Worm (Caenorhabditis elegans) whole organism, L2 larva: ENCODE measurements around the gene F14E5.2.

Experiments
- C34F6.9 ChIP-seq: fragments of 150-350 bp; optimal IDR thresholded peaks from 2 replicates; lab custom pipeline; 2014; ENCODE audit warnings: missing biosample characterization, missing genetic modification characterization
- F13H6.1 ChIP-seq: sonication (generic microtip); optimal IDR thresholded peaks from 2 replicates; lab custom pipeline; 2016; ENCODE audit warnings: missing genetic modification characterization, missing compliant biosample characterization
- R02D3.7 ChIP-seq: fragments of 150-350 bp; optimal IDR thresholded peaks from 2 replicates; lab custom pipeline; 2014; ENCODE audit warnings: missing biosample characterization, missing genetic modification characterization
- ceh-16 ChIP-seq: fragments of 150-350 bp; optimal IDR thresholded peaks from 2 replicates; lab custom pipeline; 2014; ENCODE audit warnings: missing biosample characterization, missing genetic modification characterization
- ceh-82 ChIP-seq: fragments of 150-350 bp; optimal IDR thresholded peaks from 2 replicates; lab custom pipeline; 2014; ENCODE audit warnings: missing biosample characterization, missing genetic modification characterization
- crh-2 ChIP-seq: sonication (generic microtip); optimal IDR thresholded peaks from 2 replicates; lab custom pipeline; 2017; ENCODE audit warnings: missing biosample characterization, missing genetic modification characterization
- egl-27 ChIP-seq: sonication (generic microtip); optimal IDR thresholded peaks from 3 replicates; lab custom pipeline; 2017; ENCODE audit warnings: missing biosample characterization, missing genetic modification reagents, missing genetic modification characterization
- elt-1 ChIP-seq: fragments of 150-350 bp; optimal IDR thresholded peaks from 2 replicates; lab custom pipeline; 2014; ENCODE audit warnings: missing biosample characterization, missing genetic modification characterization
- fos-1 ChIP-seq: fragments of 150-350 bp; optimal IDR thresholded peaks from 2 replicates; lab custom pipeline; 2014; ENCODE audit warnings: missing biosample characterization, missing genetic modification characterization
- lin-11 ChIP-seq: fragments of 150-350 bp; sonication (generic microtip); optimal IDR thresholded peaks from 2 replicates; lab custom pipeline; 2014; ENCODE audit warnings: missing biosample characterization, missing genetic modification characterization, inconsistent platforms, mixed read lengths
- lin-39 ChIP-seq: fragments of 150-350 bp; optimal IDR thresholded peaks from 2 replicates; lab custom pipeline; 2014; ENCODE audit warnings: missing biosample characterization, missing genetic modification reagents, missing genetic modification characterization
- lsy-2 ChIP-seq, 2 experiments: fragments of 150-350 bp in 1 of 2; sonication (generic microtip) in 1 of 2; optimal IDR thresholded peaks; 2 replicates each; lab custom pipeline; 2014 to 2017; ENCODE audit warnings: missing biosample characterization in 2 of 2, missing genetic modification characterization in 2 of 2
- mab-5 ChIP-seq: fragments of 150-350 bp; optimal IDR thresholded peaks from 2 replicates; lab custom pipeline; 2014; ENCODE audit warnings: missing biosample characterization, missing genetic modification characterization
- mbf-1 ChIP-seq: sonication (generic microtip); optimal IDR thresholded peaks from 2 replicates; lab custom pipeline; 2017; ENCODE audit warnings: missing biosample characterization, missing genetic modification characterization
- nhr-10 ChIP-seq: sonication (generic microtip); optimal IDR thresholded peaks from 2 replicates; lab custom pipeline; 2017; ENCODE audit warnings: missing biosample characterization, missing genetic modification characterization
- nhr-11 ChIP-seq: fragments of 150-350 bp; optimal IDR thresholded peaks from 2 replicates; lab custom pipeline; 2014; ENCODE audit warnings: missing biosample characterization, missing genetic modification characterization
- nhr-21 ChIP-seq: fragments of 150-350 bp; optimal IDR thresholded peaks from 2 replicates; lab custom pipeline; 2014; ENCODE audit warnings: missing biosample characterization, missing genetic modification characterization
- nhr-23 ChIP-seq: fragments of 150-350 bp; optimal IDR thresholded peaks from 2 replicates; lab custom pipeline; 2014; ENCODE audit warnings: missing biosample characterization, missing genetic modification reagents, missing genetic modification characterization
- nhr-237 ChIP-seq: fragments of 150-350 bp; optimal IDR thresholded peaks from 2 replicates; lab custom pipeline; 2014; ENCODE audit warnings: missing biosample characterization, missing genetic modification characterization
- peb-1 ChIP-seq: fragments of 150-350 bp; optimal IDR thresholded peaks from 2 replicates; lab custom pipeline; 2014; ENCODE audit warnings: missing biosample characterization, missing genetic modification characterization
- sem-4 ChIP-seq: fragments of 150-350 bp; optimal IDR thresholded peaks from 2 replicates; lab custom pipeline; 2014; ENCODE audit warnings: missing biosample characterization, missing genetic modification reagents, missing genetic modification characterization
- skn-1 ChIP-seq: sonication (generic microtip); optimal IDR thresholded peaks from 2 replicates; lab custom pipeline; 2017; ENCODE audit warnings: missing biosample characterization, missing genetic modification characterization
- sma-3 ChIP-seq: sonication (generic microtip); optimal IDR thresholded peaks from 2 replicates; lab custom pipeline; 2016; ENCODE audit warnings: missing genetic modification reagents, missing genetic modification characterization, missing compliant biosample characterization
- sma-9 ChIP-seq, 2 experiments: fragments of 150-350 bp in 1 of 2; sonication (generic microtip) in 1 of 2; optimal IDR thresholded peaks; 2 replicates each; lab custom pipeline; 2014 to 2016; ENCODE audit warnings: missing genetic modification characterization in 2 of 2, mild to moderate bottlenecking in 1 of 2, missing biosample characterization in 1 of 2, missing compliant biosample characterization in 1 of 2, missing genetic modification reagents in 1 of 2, moderate library complexity in 1 of 2
- snpc-4 ChIP-seq: fragments of 150-350 bp; optimal IDR thresholded peaks from 2 replicates; lab custom pipeline; 2014; ENCODE audit warnings: missing biosample characterization, missing genetic modification characterization
- unc-39 ChIP-seq: fragments of 150-350 bp; optimal IDR thresholded peaks from 2 replicates; lab custom pipeline; 2014; ENCODE audit warnings: missing biosample characterization, missing genetic modification characterization
- unc-55 ChIP-seq: fragments of 150-350 bp; sonication (generic microtip); optimal IDR thresholded peaks from 3 replicates; lab custom pipeline; 2014; ENCODE audit warnings: missing biosample characterization, missing genetic modification reagents, missing genetic modification characterization
- unc-62 ChIP-seq: fragments of 150-350 bp; optimal IDR thresholded peaks from 2 replicates; lab custom pipeline; 2014; ENCODE audit warnings: missing biosample characterization, missing genetic modification reagents, missing genetic modification characterization
- zag-1 ChIP-seq: fragments of 150-350 bp; optimal IDR thresholded peaks from 2 replicates; lab custom pipeline; 2014; ENCODE audit warnings: missing biosample characterization, missing genetic modification characterization
- ztf-11 ChIP-seq: sonication (generic microtip); optimal IDR thresholded peaks from 2 replicates; lab custom pipeline; 2017; ENCODE audit warnings: missing biosample characterization, missing genetic modification characterization
- ztf-4 ChIP-seq: fragments of 150-350 bp; optimal IDR thresholded peaks from 2 replicates; lab custom pipeline; 2014; ENCODE audit warnings: missing biosample characterization, missing genetic modification characterization

Gene F14E5.2

ce11 chrII:8415462-8416037 lies 13.1 kb downstream of the F14E5.2 start:
- peak; percentile 37 for TF ChIP-seq ceh-16 (tag; lab: Kevin White, UChicago)
- no peak for TF ChIP-seq snpc-4
- TF ChIP-seq elt-1, result peak; percentile 17

DNA sequence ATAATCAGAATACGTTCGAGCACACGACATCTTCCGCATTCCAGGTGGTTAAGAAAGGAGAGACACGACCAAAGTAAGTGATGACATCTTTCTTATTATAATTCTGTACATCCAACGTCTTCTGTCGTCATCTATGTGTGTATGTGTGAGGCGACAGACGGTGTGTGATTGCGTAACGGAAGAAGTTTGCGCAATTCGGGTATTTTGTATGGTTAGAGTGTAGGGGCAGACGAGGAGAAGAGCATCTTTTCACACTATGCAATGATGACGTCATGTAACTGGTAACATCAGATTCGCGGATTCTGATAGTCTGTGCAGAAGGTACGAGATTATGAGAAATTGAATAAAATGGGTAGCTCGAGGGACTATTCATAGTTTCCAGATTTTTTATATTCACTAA lies 13.6 kb downstream of the F14E5.2 start:
- TF ChIP-seq zag-1 (tag; lab: Kevin White, UChicago) (no peak), ceh-16 (tag; lab: Kevin White, UChicago) (no peak), F13H6.1 (tag; lab: Kevin White, UChicago) (no peak), unc-62 (GFP tag; lab: Kevin White, UChicago) (no peak)
- TF ChIP-seq, all 48 proteins: peak for 0

ce11 chrII:8412935-8413334 lies 15.7 kb downstream of the F14E5.2 start:
- TF ChIP-seq fos-1 (tag; lab: Kevin White, UChicago), result peak; percentile 20
- TF ChIP-seq lin-39, result no peak

DNA sequence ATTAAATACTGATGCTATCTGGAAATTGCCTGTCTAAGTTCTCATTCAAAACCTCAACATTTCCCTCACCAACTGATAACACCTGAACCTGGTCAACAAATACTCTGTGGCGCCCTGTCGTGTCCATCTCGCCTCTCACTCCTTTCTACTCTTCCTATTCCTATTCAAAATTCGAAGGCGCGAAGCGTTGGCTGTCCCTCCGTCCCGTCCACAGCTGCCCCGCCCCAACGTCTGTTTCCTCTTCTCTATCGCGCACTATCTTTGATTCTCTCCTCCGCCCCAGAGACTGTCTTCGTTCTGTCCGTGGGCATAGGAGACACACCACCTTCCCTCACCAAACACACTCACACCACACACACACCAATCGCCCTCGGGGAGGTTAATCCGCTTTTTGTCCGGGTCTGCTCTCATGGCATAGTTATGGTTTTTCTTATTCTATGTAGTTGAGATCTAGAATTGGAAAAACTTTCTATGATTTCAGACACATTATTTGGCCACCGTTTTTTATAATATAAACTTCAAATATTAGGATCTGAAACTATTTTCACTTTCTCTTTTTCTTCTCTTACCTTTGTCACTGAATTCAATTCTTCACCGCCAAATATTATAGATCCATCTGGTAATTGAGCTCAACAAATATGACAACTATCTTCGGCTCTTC lies 16.5 kb downstream of the F14E5.2 start, which contains the start of gene efl-3:
TSS of gene efl-3 (plus strand) at position 611 of the 661 bp plus-strand sequence.
- TF ChIP-seq ztf-4 (tag; lab: Kevin White, UChicago) (no peak), fos-1 (tag; lab: Kevin White, UChicago) (peak; percentile 51), unc-55 (no peak), ceh-16 (tag; lab: Kevin White, UChicago) (peak; percentile 7), sma-9 (GFP tag; optimal IDR thresholded peaks at IDR 0.05; lab: Kevin White, UChicago) (peak; percentile 30), sma-9 (tag; optimal IDR thresholded peaks at IDR 0.05; lab: Kevin White, UChicago) (no peak)

- no peak for TF ChIP-seq sma-3 (GFP tag; lab: Kevin White, UChicago)
- TF ChIP-seq nhr-237 (tag; lab: Kevin White, UChicago), result no peak
- TF ChIP-seq C34F6.9, result no peak
- no peak for TF ChIP-seq mbf-1
- TF ChIP-seq nhr-21 (tag; lab: Kevin White, UChicago), result no peak
- no peak for TF ChIP-seq unc-39 (tag; lab: Kevin White, UChicago)
- no peak for TF ChIP-seq R02D3.7
- no peak for TF ChIP-seq crh-2 (tag; lab: Kevin White, UChicago)
- no peak for TF ChIP-seq ceh-82 (tag; lab: Kevin White, UChicago)
- no peak for TF ChIP-seq F13H6.1 (tag; lab: Kevin White, UChicago)
- TF ChIP-seq peb-1 (tag; lab: Kevin White, UChicago), result no peak
- no peak for TF ChIP-seq lin-39
- no peak for TF ChIP-seq snpc-4
- no peak for TF ChIP-seq ztf-11
- TF ChIP-seq elt-1, result no peak
- TF ChIP-seq nhr-11 (tag; lab: Kevin White, UChicago), result no peak
- no peak for TF ChIP-seq nhr-23 (tag; lab: Kevin White, UChicago)
- no peak for TF ChIP-seq skn-1 (tag; lab: Kevin White, UChicago)
- TF ChIP-seq zag-1 (tag; lab: Kevin White, UChicago), result no peak
Measured at ce11 chrII:8411002-8411401, 17.7 kb downstream of the F14E5.2 start.

DNA sequence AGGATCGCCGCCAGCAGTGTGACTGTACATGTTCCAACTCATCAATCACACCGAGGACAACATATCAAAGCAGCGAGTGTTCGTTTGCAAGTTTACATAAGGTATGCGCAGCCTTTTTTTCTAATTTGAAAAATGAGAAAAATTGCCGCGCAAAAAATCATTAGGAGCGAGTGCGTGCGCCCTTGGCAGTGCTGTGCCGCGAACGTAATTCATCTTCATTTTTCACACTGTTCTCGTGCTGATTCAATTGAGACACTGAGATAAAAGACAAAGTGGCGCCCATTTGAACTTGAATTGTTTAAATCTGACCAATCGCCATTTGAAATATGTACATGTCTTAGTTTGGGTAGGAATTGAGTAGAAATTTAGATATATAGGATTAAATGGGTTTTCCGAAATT lies 19.1 kb downstream of the F14E5.2 start:
- TF ChIP-seq lsy-2 (tag; optimal IDR thresholded peaks at IDR 0.05; lab: Kevin White, UChicago) (no peak), sem-4 (tag; lab: Kevin White, UChicago) (peak; percentile 28), zag-1 (tag; lab: Kevin White, UChicago) (no peak)

ce11 chrII:8407491-8407890 lies 21.2 kb downstream of the F14E5.2 start, which contains the start of gene sra-13:
Gene sra-13, plus strand, starts transcription at chrII:8407685.
- TF ChIP-seq nhr-23 (tag; lab: Kevin White, UChicago) (no peak), ceh-82 (tag; lab: Kevin White, UChicago) (no peak), sem-4 (tag; lab: Kevin White, UChicago) (no peak), elt-1 (no peak), unc-62 (GFP tag; lab: Kevin White, UChicago) (no peak), egl-27 (tag; lab: Kevin White, UChicago) (no peak), lin-11 (no peak), nhr-10 (tag; lab: Kevin White, UChicago) (no peak), mab-5 (tag; lab: Kevin White, UChicago) (no peak)
